Worm (Caenorhabditis elegans) whole organism, young adult: ENCODE results near the gene F46B6.12.

Experiments
- B0019.2 ChIP-seq: fragments of 200-800 bp; sonication (Bioruptor generic); conservative IDR thresholded peaks from 2 replicates; pipeline ENCODE4 v1.3.6; 2022; ENCODE audit warnings: missing genetic modification reagents, missing genetic modification characterization, missing compliant biosample characterization
- F52B5.7 ChIP-seq: sonication (generic microtip); optimal IDR thresholded peaks from 2 replicates; lab custom pipeline; 2016; ENCODE audit warnings: mild to moderate bottlenecking, missing genetic modification characterization, missing compliant biosample characterization
- F57A8.1 ChIP-seq: fragments of 200-800 bp; sonication (Bioruptor generic); optimal IDR thresholded peaks from 2 replicates; lab custom pipeline; 2018; ENCODE audit warnings: mild to moderate bottlenecking, missing genetic modification characterization, moderate library complexity, missing compliant biosample characterization
- K12H6.12 ChIP-seq: fragments of 200-800 bp; sonication (Bioruptor generic); optimal IDR thresholded peaks from 2 replicates; lab custom pipeline; 2018; ENCODE audit warnings: mild to moderate bottlenecking, missing genetic modification characterization, missing compliant biosample characterization
- Y53F4B.3 ChIP-seq: fragments of 200-800 bp; sonication (Bioruptor generic); IDR thresholded peaks from 2 replicates; pipeline ENCODE4 v1.3.6; 2022; ENCODE audit warnings: missing genetic modification reagents, missing genetic modification characterization, missing compliant biosample characterization
- Y53G8AR.9 ChIP-seq: fragments of 200-800 bp; sonication (Bioruptor generic); conservative IDR thresholded peaks from 2 replicates; pipeline ENCODE4 v1.3.6; 2022; ENCODE audit warnings: missing genetic modification reagents, missing genetic modification characterization, missing compliant biosample characterization
- Y67H2A.10 ChIP-seq: fragments of 200-800 bp; sonication (Bioruptor generic); conservative IDR thresholded peaks from 2 replicates; pipeline ENCODE4 v1.3.6; 2022; ENCODE audit warnings: missing genetic modification reagents, missing genetic modification characterization, missing compliant biosample characterization
- atf-7 ChIP-seq: sonication (generic microtip); optimal IDR thresholded peaks from 2 replicates; lab custom pipeline; 2017; ENCODE audit warnings: mild to moderate bottlenecking, missing genetic modification characterization, missing compliant biosample characterization
- bed-1 ChIP-seq: fragments of 200-800 bp; sonication (Bioruptor generic); IDR thresholded peaks from 2 replicates; pipeline ENCODE4 v1.3.6; 2022; ENCODE audit warnings: missing genetic modification reagents, missing genetic modification characterization, missing compliant biosample characterization
- bed-2 ChIP-seq: fragments of 200-800 bp; sonication (Bioruptor generic); IDR thresholded peaks from 2 replicates; pipeline ENCODE4 v1.3.6; 2022; ENCODE audit warnings: missing genetic modification reagents, missing genetic modification characterization, missing compliant biosample characterization
- ceh-27 ChIP-seq: fragments of 200-800 bp; sonication (Bioruptor generic); optimal IDR thresholded peaks from 2 replicates; lab custom pipeline; 2018; ENCODE audit warnings: mild to moderate bottlenecking, missing genetic modification characterization, moderate library complexity, missing compliant biosample characterization
- ceh-58 ChIP-seq: fragments of 200-800 bp; sonication (Bioruptor generic); IDR thresholded peaks from 2 replicates; pipeline ENCODE4 v1.3.6; 2022; ENCODE audit warnings: missing genetic modification characterization, missing compliant biosample characterization
- ceh-79 ChIP-seq: sonication (generic microtip); optimal IDR thresholded peaks from 2 replicates; lab custom pipeline; 2017; ENCODE audit warnings: mild to moderate bottlenecking, missing genetic modification characterization, missing compliant biosample characterization
- ceh-91 ChIP-seq: fragments of 200-800 bp; sonication (Bioruptor generic); IDR thresholded peaks from 2 replicates; pipeline ENCODE4 v1.3.6; 2022; ENCODE audit warnings: missing genetic modification reagents, missing genetic modification characterization, missing compliant biosample characterization
- egl-18 ChIP-seq: fragments of 200-800 bp; sonication (Bioruptor generic); IDR thresholded peaks from 2 replicates; pipeline ENCODE4 v1.3.6; 2022; ENCODE audit warnings: missing genetic modification reagents, missing genetic modification characterization, missing compliant biosample characterization
- ekl-4 ChIP-seq: fragments of 200-800 bp; sonication (Bioruptor generic); IDR thresholded peaks from 2 replicates; pipeline ENCODE4 v1.3.6; 2022; ENCODE audit warnings: missing genetic modification reagents, missing genetic modification characterization, missing compliant biosample characterization
- hlh-26 ChIP-seq: fragments of 200-800 bp; sonication (Bioruptor generic); conservative IDR thresholded peaks from 2 replicates; pipeline ENCODE4 v1.3.6; 2022; ENCODE audit warnings: missing genetic modification reagents, missing genetic modification characterization, missing compliant biosample characterization
- hmg-20 ChIP-seq: fragments of 200-800 bp; sonication (Bioruptor generic); IDR thresholded peaks from 2 replicates; pipeline ENCODE4 v1.3.6; 2022; ENCODE audit warnings: missing genetic modification reagents, missing genetic modification characterization, missing compliant biosample characterization
- let-526 ChIP-seq: fragments of 200-800 bp; sonication (Bioruptor generic); IDR thresholded peaks from 2 replicates; pipeline ENCODE4 v1.3.6; 2022; ENCODE audit warnings: missing genetic modification reagents, missing genetic modification characterization, missing compliant biosample characterization
- let-607 ChIP-seq, 2 experiments: fragments of 200-800 bp in 1 of 2; sonication (Bioruptor generic) in 1 of 2; sonication (generic microtip) in 1 of 2; optimal IDR thresholded peaks; 2 replicates each; lab custom pipeline; 2016 to 2018; ENCODE audit warnings: mild to moderate bottlenecking in 2 of 2, missing compliant biosample characterization in 2 of 2, missing genetic modification characterization in 2 of 2, moderate library complexity in 2 of 2, missing genotype in 1 of 2
- lin-40 ChIP-seq: sonication (generic microtip); optimal IDR thresholded peaks from 2 replicates; lab custom pipeline; 2016; ENCODE audit warnings: missing genetic modification characterization, mild to moderate bottlenecking, missing compliant biosample characterization, missing genotype, missing genetic modification reagents
- mel-28 ChIP-seq: sonication (generic microtip); optimal IDR thresholded peaks from 2 replicates; lab custom pipeline; 2016; ENCODE audit warnings: borderline replicate concordance, mild to moderate bottlenecking, missing genetic modification characterization, missing compliant biosample characterization
- nfya-1 ChIP-seq: sonication (generic microtip); optimal IDR thresholded peaks from 2 replicates; lab custom pipeline; 2017; ENCODE audit warnings: antibody characterized with exemption, missing compliant biosample characterization, missing genetic modification characterization, borderline replicate concordance; ENCODE audit not compliant: insufficient read depth
- nfyb-1 ChIP-seq: fragments of 200-800 bp; sonication (Bioruptor generic); IDR thresholded peaks from 2 replicates; pipeline ENCODE4 v1.3.6; 2022; ENCODE audit warnings: missing genetic modification reagents, missing genetic modification characterization, missing compliant biosample characterization
- nhr-120 ChIP-seq: fragments of 200-800 bp; sonication (Bioruptor generic); IDR thresholded peaks from 2 replicates; pipeline ENCODE4 v1.3.6; 2022; ENCODE audit warnings: missing genetic modification characterization, missing compliant biosample characterization
- nhr-27 ChIP-seq: fragments of 200-800 bp; sonication (Bioruptor generic); optimal IDR thresholded peaks from 2 replicates; lab custom pipeline; 2018; ENCODE audit warnings: mild to moderate bottlenecking, missing genetic modification characterization, moderate library complexity, missing compliant biosample characterization
- nhr-80 ChIP-seq: sonication (generic microtip); optimal IDR thresholded peaks from 2 replicates; lab custom pipeline; 2016; ENCODE audit warnings: missing genetic modification characterization, missing compliant biosample characterization
- pbrm-1 ChIP-seq: fragments of 200-800 bp; sonication (Bioruptor generic); IDR thresholded peaks from 2 replicates; pipeline ENCODE4 v1.3.6; 2022; ENCODE audit warnings: missing genetic modification reagents, missing genetic modification characterization, missing compliant biosample characterization
- pha-4 ChIP-seq: fragments of 150-350 bp; sonication (generic microtip); optimal IDR thresholded peaks from 2 replicates; lab custom pipeline; 2014; ENCODE audit warnings: missing biosample characterization, missing genetic modification reagents, missing genetic modification characterization
- rcor-1 ChIP-seq: fragments of 200-800 bp; sonication (Bioruptor generic); IDR thresholded peaks from 2 replicates; pipeline ENCODE4 v1.3.6; 2022; ENCODE audit warnings: missing genetic modification reagents, missing genetic modification characterization, missing compliant biosample characterization
- sdz-38 ChIP-seq: sonication (generic microtip); optimal IDR thresholded peaks from 2 replicates; lab custom pipeline; 2016; ENCODE audit warnings: missing genotype, missing genetic modification characterization, missing compliant biosample characterization
- snpc-3.4 ChIP-seq: sonication (generic microtip); optimal IDR thresholded peaks from 2 replicates; lab custom pipeline; 2017; ENCODE audit warnings: missing genetic modification characterization, mild to moderate bottlenecking, missing compliant biosample characterization, antibody characterized with exemption, moderate library complexity, missing genotype, missing genetic modification reagents
- snpc-4 ChIP-seq, 5 experiments: fragments of 150-350 bp in 1 of 5; sonication (generic microtip) in 4 of 5; optimal IDR thresholded peaks; 2 replicates each; lab custom pipeline; 2014 to 2018; ENCODE audit warnings: missing genetic modification characterization in 5 of 5, missing biosample characterization in 3 of 5, antibody characterized with exemption in 2 of 5, mild to moderate bottlenecking in 2 of 5, missing compliant biosample characterization in 2 of 5, missing genotype in 2 of 5, moderate library complexity in 2 of 5, missing genetic modification reagents in 1 of 5
- tbp1 ChIP-seq: fragments of 200-800 bp; sonication (Bioruptor generic); optimal IDR thresholded peaks from 2 replicates; lab custom pipeline; 2018; ENCODE audit warnings: mild to moderate bottlenecking, missing genetic modification characterization, missing compliant biosample characterization
- tlf-1 ChIP-seq: fragments of 200-800 bp; sonication (Bioruptor generic); optimal IDR thresholded peaks from 2 replicates; lab custom pipeline; 2018; ENCODE audit warnings: mild to moderate bottlenecking, missing genetic modification characterization, missing compliant biosample characterization
- unc-62 ChIP-seq: fragments of 150-350 bp; optimal IDR thresholded peaks from 2 replicates; lab custom pipeline; 2014; ENCODE audit warnings: missing biosample characterization, missing genetic modification reagents, missing genetic modification characterization
- xnd-1 ChIP-seq: sonication (generic microtip); optimal IDR thresholded peaks from 2 replicates; lab custom pipeline; 2016; ENCODE audit warnings: missing genotype, missing genetic modification reagents, missing genetic modification characterization, missing compliant biosample characterization
- zim-3 ChIP-seq: sonication (generic microtip); optimal IDR thresholded peaks from 2 replicates; lab custom pipeline; 2017; ENCODE audit warnings: mild to moderate bottlenecking, missing genetic modification characterization, moderate library complexity, missing compliant biosample characterization
- ztf-25 ChIP-seq: fragments of 200-800 bp; sonication (Bioruptor generic); IDR thresholded peaks from 2 replicates; pipeline ENCODE4 v1.3.6; 2022; ENCODE audit warnings: missing genetic modification reagents, missing genetic modification characterization, missing compliant biosample characterization

Gene F46B6.12

ce11 chrV:9796002-9796401 lies 20.4 kb upstream of the F46B6.12 start:
- TF ChIP-seq Y67H2A.10 (GFP tag; lab: Robert Waterston, UW) (no peak), ekl-4 (GFP tag; lab: Robert Waterston, UW) (no peak)

ce11 chrV:9794997-9795396 lies 19.4 kb upstream of the F46B6.12 start:
- TF ChIP-seq ceh-27 (GFP tag; lab: Kevin White, UChicago) (no peak), ceh-79 (tag; lab: Kevin White, UChicago) (no peak), Y53F4B.3 (GFP tag; lab: Robert Waterston, UW) (no peak), nfyb-1 (GFP tag; lab: Robert Waterston, UW) (no peak), nhr-80 (tag; lab: Kevin White, UChicago) (peak; percentile 30), F52B5.7 (tag; lab: Kevin White, UChicago) (no peak), let-607 (tag; optimal IDR thresholded peaks at IDR 0.05; lab: Kevin White, UChicago) (peak in 1 of 2 experiments; percentile 52), bed-1 (no peak), tlf-1 (no peak), bed-2 (GFP tag; lab: Robert Waterston, UW) (no peak), nfya-1 (tag; lab: Kevin White, UChicago) (no peak)

ce11 chrV:9791332-9791731 lies 15.7 kb upstream of the F46B6.12 start, which contains the start of gene lipl-2:
lipl-2 (plus strand) TSS chrV:9791567.
- TF ChIP-seq Y67H2A.10 (GFP tag; lab: Robert Waterston, UW), result no peak
- TF ChIP-seq tbp1 (GFP tag; lab: Kevin White, UChicago), result peak; percentile 8
- peak; percentile 68 for TF ChIP-seq nhr-80 (tag; lab: Kevin White, UChicago)
- peak in 1 of 2 experiments; percentile 57 for TF ChIP-seq let-607 (tag; optimal IDR thresholded peaks at IDR 0.05; lab: Kevin White, UChicago)

ce11 chrV:9789657-9790261 lies 14.1 kb upstream of the F46B6.12 start, which contains the start of gene ztf-7:
ztf-7 (minus strand) TSS chrV:9789707.
- TF ChIP-seq unc-62 (GFP tag; lab: Kevin White, UChicago) (no peak), ekl-4 (GFP tag; lab: Robert Waterston, UW) (peak; percentile 96), hlh-26 (GFP tag; lab: Robert Waterston, UW) (no peak), snpc-3.4 (tag; lab: Kevin White, UChicago) (no peak), tbp1 (GFP tag; lab: Kevin White, UChicago) (peak; percentile 73), Y67H2A.10 (GFP tag; lab: Robert Waterston, UW) (peak; percentile 81), bed-1 (0 out of 2 replicates have a peak, but pooled peaks have one; percentile 75), nhr-120 (GFP tag; lab: Robert Waterston, UW) (no peak), ceh-91 (GFP tag; lab: Robert Waterston, UW) (peak; percentile 37; the same call in 1 of the 2 replicates), pha-4 (no peak), lin-40 (tag; lab: Kevin White, UChicago) (peak; percentile 97), B0019.2 (GFP tag; lab: Robert Waterston, UW) (no peak), ceh-58 (GFP tag; lab: Robert Waterston, UW) (no peak), mel-28 (tag; lab: Kevin White, UChicago) (no peak), K12H6.12 (tag; lab: Kevin White, UChicago) (peak; percentile 97), ztf-25 (GFP tag; lab: Robert Waterston, UW) (no peak), bed-2 (GFP tag; lab: Robert Waterston, UW) (no peak), zim-3 (tag; lab: Kevin White, UChicago) (no peak), snpc-4 (GFP tag; optimal IDR thresholded peaks at IDR 0.05; lab: Kevin White, UChicago) (peak; percentile 67), snpc-4 (tag; optimal IDR thresholded peaks at IDR 0.05; lab: Kevin White, UChicago) (peak in 3 of 4 experiments; percentile 77 to 87 (median 84)), let-526 (GFP tag; lab: Robert Waterston, UW) (peak; percentile 93), egl-18 (GFP tag; lab: Robert Waterston, UW) (0 out of 2 replicates have a peak, but pooled peaks have one; percentile 64), hmg-20 (peak; percentile 63), nhr-27 (tag; lab: Kevin White, UChicago) (peak; percentile 8), nhr-80 (tag; lab: Kevin White, UChicago) (peak; percentile 99), atf-7 (tag; lab: Kevin White, UChicago) (peak; percentile 96), rcor-1 (GFP tag; lab: Robert Waterston, UW) (peak; percentile 92), F57A8.1 (GFP tag; lab: Kevin White, UChicago) (no peak), pbrm-1 (GFP tag; lab: Robert Waterston, UW) (peak; percentile 97), xnd-1 (no peak), Y53G8AR.9 (peak; percentile 95), sdz-38 (tag; lab: Kevin White, UChicago) (no peak)
